Worm (Caenorhabditis elegans) whole organism, L2 larva: ENCODE data around the gene ZK262.20.

ENCODE experiments used
- C34F6.9 ChIP-seq: fragments of 150-350 bp; optimal IDR thresholded peaks from 2 replicates; lab custom pipeline; 2014; ENCODE audit warnings: missing biosample characterization, missing genetic modification characterization
- ZK546.5 ChIP-seq: sonication (generic microtip); optimal IDR thresholded peaks from 2 replicates; lab custom pipeline; 2017; ENCODE audit warnings: missing biosample characterization, missing genetic modification characterization
- alr-1 ChIP-seq: fragments of 150-350 bp; optimal IDR thresholded peaks from 2 replicates; lab custom pipeline; 2014; ENCODE audit warnings: missing biosample characterization, missing genetic modification characterization
- ama-1 ChIP-seq: fragments of 150-350 bp; optimal IDR thresholded peaks from 2 replicates; lab custom pipeline; 2018; ENCODE audit warnings: inconsistent platforms
- blmp-1 ChIP-seq: sonication (generic microtip); optimal IDR thresholded peaks from 2 replicates; lab custom pipeline; 2017; ENCODE audit warnings: missing genetic modification characterization, mild to moderate bottlenecking, missing compliant biosample characterization, antibody characterized with exemption, moderate library complexity; ENCODE audit not compliant: insufficient read depth
- ceh-82 ChIP-seq: fragments of 150-350 bp; optimal IDR thresholded peaks from 2 replicates; lab custom pipeline; 2014; ENCODE audit warnings: missing biosample characterization, missing genetic modification characterization
- crh-2 ChIP-seq: sonication (generic microtip); optimal IDR thresholded peaks from 2 replicates; lab custom pipeline; 2017; ENCODE audit warnings: missing biosample characterization, missing genetic modification characterization
- egl-27 ChIP-seq: sonication (generic microtip); optimal IDR thresholded peaks from 3 replicates; lab custom pipeline; 2017; ENCODE audit warnings: missing biosample characterization, missing genetic modification reagents, missing genetic modification characterization
- fos-1 ChIP-seq: fragments of 150-350 bp; optimal IDR thresholded peaks from 2 replicates; lab custom pipeline; 2014; ENCODE audit warnings: missing biosample characterization, missing genetic modification characterization
- gmeb-1 ChIP-seq: fragments of 150-350 bp; optimal IDR thresholded peaks from 2 replicates; lab custom pipeline; 2014; ENCODE audit warnings: missing biosample characterization, missing genetic modification characterization
- mdl-1 ChIP-seq, 2 experiments: fragments of 150-350 bp in 1 of 2; sonication (generic microtip) in 1 of 2; optimal IDR thresholded peaks; 2 replicates each; lab custom pipeline; 2017; ENCODE audit warnings: missing biosample characterization in 2 of 2, missing genetic modification characterization in 2 of 2
- nhr-21 ChIP-seq: fragments of 150-350 bp; optimal IDR thresholded peaks from 2 replicates; lab custom pipeline; 2014; ENCODE audit warnings: missing biosample characterization, missing genetic modification characterization
- nhr-6 ChIP-seq: fragments of 150-350 bp; optimal IDR thresholded peaks from 2 replicates; lab custom pipeline; 2014; ENCODE audit warnings: missing biosample characterization, missing genetic modification characterization
- peb-1 ChIP-seq: fragments of 150-350 bp; optimal IDR thresholded peaks from 2 replicates; lab custom pipeline; 2014; ENCODE audit warnings: missing biosample characterization, missing genetic modification characterization
- sem-4 ChIP-seq: fragments of 150-350 bp; optimal IDR thresholded peaks from 2 replicates; lab custom pipeline; 2014; ENCODE audit warnings: missing biosample characterization, missing genetic modification reagents, missing genetic modification characterization
- skn-1 ChIP-seq: sonication (generic microtip); optimal IDR thresholded peaks from 2 replicates; lab custom pipeline; 2017; ENCODE audit warnings: missing biosample characterization, missing genetic modification characterization
- ztf-1 ChIP-seq: fragments of 200-800 bp; sonication (Bioruptor generic); conservative IDR thresholded peaks from 2 replicates; pipeline ENCODE4 v1.3.6; 2022; ENCODE audit warnings: missing genetic modification characterization, missing compliant biosample characterization
- ztf-4 ChIP-seq: fragments of 150-350 bp; optimal IDR thresholded peaks from 2 replicates; lab custom pipeline; 2014; ENCODE audit warnings: missing biosample characterization, missing genetic modification characterization

Gene ZK262.20

ce11 chrV:18389046-18389445 is 45.8 kb downstream of the ZK262.20 start, which contains the start of the genes Y51A2B.4 and Y51A2B.5:
TSS of gene Y51A2B.4 (minus strand) at chrV:18389146.
TSS of gene Y51A2B.5 (plus strand) at chrV:18389277.
- TF ChIP-seq gmeb-1 (no peak), ama-1 (lab: Kevin White, UChicago) (no peak), ceh-82 (no peak), blmp-1 (tag; lab: Kevin White, UChicago) (no peak), nhr-21 (tag; lab: Kevin White, UChicago) (no peak), C34F6.9 (tag; lab: Kevin White, UChicago) (no peak), mdl-1 (tag; optimal IDR thresholded peaks at IDR 0.05; lab: Kevin White, UChicago) (no peak), crh-2 (tag; lab: Kevin White, UChicago) (no peak), alr-1 (tag; lab: Kevin White, UChicago) (no peak), ztf-1 (GFP tag; lab: Robert Waterston, UW) (no peak), ZK546.5 (no peak), egl-27 (no peak), ztf-4 (tag; lab: Kevin White, UChicago) (no peak), fos-1 (no peak), nhr-6 (tag; lab: Kevin White, UChicago) (no peak), skn-1 (no peak), peb-1 (tag; lab: Kevin White, UChicago) (no peak), sem-4 (tag; lab: Kevin White, UChicago) (no peak)
- TF ChIP-seq, all 48 proteins: peak for 0
